Worm (Caenorhabditis elegans) whole organism, young adult: Measurements from ENCODE around the gene nid-1.

Source experiments
- B0019.2 ChIP-seq: fragments of 200-800 bp; sonication (Bioruptor generic); conservative IDR thresholded peaks from 2 replicates; pipeline ENCODE4 v1.3.6; 2022; ENCODE audit warnings: missing genetic modification reagents, missing genetic modification characterization, missing compliant biosample characterization
- C06A6.2 ChIP-seq: fragments of 200-800 bp; sonication (Bioruptor generic); conservative IDR thresholded peaks from 2 replicates; pipeline ENCODE4 v1.3.6; 2022; ENCODE audit warnings: missing genetic modification characterization, missing compliant biosample characterization
- C17E4.6 ChIP-seq: fragments of 200-800 bp; sonication (Bioruptor generic); IDR thresholded peaks from 2 replicates; pipeline ENCODE4 v1.3.6; 2022; ENCODE audit warnings: missing genetic modification reagents, missing genetic modification characterization, missing compliant biosample characterization
- F49E8.2 ChIP-seq: sonication (generic microtip); optimal IDR thresholded peaks from 3 replicates; lab custom pipeline; 2017; ENCODE audit warnings: missing genetic modification characterization, mild to moderate bottlenecking, missing compliant biosample characterization, antibody characterized with exemption, moderate library complexity; ENCODE audit not compliant: insufficient read depth
- ama-1 ChIP-seq, 3 experiments: fragments of 150-350 bp in 1 of 3; sonication (generic microtip) in 2 of 3; optimal IDR thresholded peaks; 2 replicates each; lab custom pipeline; 2014 to 2018; ENCODE audit warnings: missing biosample characterization in 2 of 3, missing genetic modification characterization in 2 of 3, missing genetic modification reagents in 2 of 3
- aptf-3 ChIP-seq: fragments of 200-800 bp; sonication (Bioruptor generic); IDR thresholded peaks from 2 replicates; pipeline ENCODE4 v1.3.6; 2022; ENCODE audit warnings: missing genetic modification characterization, missing compliant biosample characterization
- attf-3 ChIP-seq: fragments of 200-800 bp; sonication (Bioruptor generic); conservative IDR thresholded peaks from 2 replicates; pipeline ENCODE4 v1.3.6; 2022; ENCODE audit warnings: missing genetic modification reagents, missing genetic modification characterization, missing compliant biosample characterization
- attf-6 ChIP-seq: fragments of 200-800 bp; sonication (Bioruptor generic); IDR thresholded peaks from 2 replicates; pipeline ENCODE4 v1.3.6; 2022; ENCODE audit warnings: missing genetic modification reagents, missing genetic modification characterization, missing compliant biosample characterization
- bed-2 ChIP-seq: fragments of 200-800 bp; sonication (Bioruptor generic); IDR thresholded peaks from 2 replicates; pipeline ENCODE4 v1.3.6; 2022; ENCODE audit warnings: missing genetic modification reagents, missing genetic modification characterization, missing compliant biosample characterization
- ceh-40 ChIP-seq: fragments of 200-800 bp; sonication (Bioruptor generic); IDR thresholded peaks from 2 replicates; pipeline ENCODE4 v1.3.6; 2022; ENCODE audit warnings: missing genetic modification characterization, missing compliant biosample characterization
- ceh-79 ChIP-seq: sonication (generic microtip); optimal IDR thresholded peaks from 2 replicates; lab custom pipeline; 2017; ENCODE audit warnings: mild to moderate bottlenecking, missing genetic modification characterization, missing compliant biosample characterization
- ceh-91 ChIP-seq: fragments of 200-800 bp; sonication (Bioruptor generic); IDR thresholded peaks from 2 replicates; pipeline ENCODE4 v1.3.6; 2022; ENCODE audit warnings: missing genetic modification reagents, missing genetic modification characterization, missing compliant biosample characterization
- chd-7 ChIP-seq: sonication (generic microtip); optimal IDR thresholded peaks from 2 replicates; lab custom pipeline; 2016; ENCODE audit warnings: mild to moderate bottlenecking, missing genetic modification characterization, moderate library complexity, missing compliant biosample characterization
- dpff-1 ChIP-seq: sonication (generic microtip); optimal IDR thresholded peaks from 2 replicates; lab custom pipeline; 2017; ENCODE audit warnings: mild to moderate bottlenecking, missing genetic modification characterization, missing compliant biosample characterization
- efl-1 ChIP-seq: fragments of 150-350 bp; optimal IDR thresholded peaks from 2 replicates; lab custom pipeline; 2014; ENCODE audit warnings: missing biosample characterization, missing genetic modification reagents, missing genetic modification characterization
- egrh-3 ChIP-seq: fragments of 200-800 bp; sonication (Bioruptor generic); IDR thresholded peaks from 2 replicates; pipeline ENCODE4 v1.3.6; 2022; ENCODE audit warnings: missing genetic modification reagents, missing genetic modification characterization, missing compliant biosample characterization
- ekl-4 ChIP-seq: fragments of 200-800 bp; sonication (Bioruptor generic); IDR thresholded peaks from 2 replicates; pipeline ENCODE4 v1.3.6; 2022; ENCODE audit warnings: missing genetic modification reagents, missing genetic modification characterization, missing compliant biosample characterization
- fkh-3 ChIP-seq: sonication (generic microtip); optimal IDR thresholded peaks from 2 replicates; lab custom pipeline; 2016; ENCODE audit warnings: mild to moderate bottlenecking, missing genetic modification characterization, missing compliant biosample characterization
- hlh-26 ChIP-seq: fragments of 200-800 bp; sonication (Bioruptor generic); conservative IDR thresholded peaks from 2 replicates; pipeline ENCODE4 v1.3.6; 2022; ENCODE audit warnings: missing genetic modification reagents, missing genetic modification characterization, missing compliant biosample characterization
- hmg-1.2 ChIP-seq: fragments of 200-800 bp; sonication (Bioruptor generic); IDR thresholded peaks from 2 replicates; pipeline ENCODE4 v1.3.6; 2022; ENCODE audit warnings: missing genetic modification reagents, missing genetic modification characterization, missing compliant biosample characterization
- hsf-1 ChIP-seq: fragments of 200-800 bp; sonication (Bioruptor generic); IDR thresholded peaks from 2 replicates; pipeline ENCODE4 v1.3.6; 2022; ENCODE audit warnings: missing genetic modification reagents, missing genetic modification characterization, missing compliant biosample characterization
- let-607 ChIP-seq, 2 experiments: fragments of 200-800 bp in 1 of 2; sonication (Bioruptor generic) in 1 of 2; sonication (generic microtip) in 1 of 2; optimal IDR thresholded peaks; 2 replicates each; lab custom pipeline; 2016 to 2018; ENCODE audit warnings: mild to moderate bottlenecking in 2 of 2, missing compliant biosample characterization in 2 of 2, missing genetic modification characterization in 2 of 2, moderate library complexity in 2 of 2, missing genotype in 1 of 2
- lir-1 ChIP-seq: fragments of 200-800 bp; sonication (Bioruptor generic); conservative IDR thresholded peaks from 2 replicates; pipeline ENCODE4 v1.3.6; 2022; ENCODE audit warnings: missing genetic modification reagents, missing genetic modification characterization, missing compliant biosample characterization
- madf-10 ChIP-seq: sonication (generic microtip); optimal IDR thresholded peaks from 2 replicates; lab custom pipeline; 2016; ENCODE audit warnings: mild to moderate bottlenecking, missing genetic modification characterization, missing compliant biosample characterization
- mcd-1 ChIP-seq: fragments of 200-800 bp; sonication (Bioruptor generic); IDR thresholded peaks from 2 replicates; pipeline ENCODE4 v1.3.6; 2022; ENCODE audit warnings: missing genetic modification reagents, missing genetic modification characterization, missing compliant biosample characterization
- mel-28 ChIP-seq: sonication (generic microtip); optimal IDR thresholded peaks from 2 replicates; lab custom pipeline; 2016; ENCODE audit warnings: borderline replicate concordance, mild to moderate bottlenecking, missing genetic modification characterization, missing compliant biosample characterization
- mes-4 ChIP-seq: sonication (generic microtip); optimal IDR thresholded peaks from 2 replicates; lab custom pipeline; 2016; ENCODE audit warnings: missing genotype, missing genetic modification characterization, missing compliant biosample characterization
- nfyb-1 ChIP-seq: fragments of 200-800 bp; sonication (Bioruptor generic); IDR thresholded peaks from 2 replicates; pipeline ENCODE4 v1.3.6; 2022; ENCODE audit warnings: missing genetic modification reagents, missing genetic modification characterization, missing compliant biosample characterization
- nhr-90 ChIP-seq: sonication (generic microtip); optimal IDR thresholded peaks from 2 replicates; lab custom pipeline; 2016; ENCODE audit warnings: missing genotype, mild to moderate bottlenecking, missing genetic modification characterization, missing compliant biosample characterization
- snpc-1.1 ChIP-seq: sonication (generic microtip); optimal IDR thresholded peaks from 2 replicates; lab custom pipeline; 2017; ENCODE audit warnings: missing genetic modification characterization, mild to moderate bottlenecking, missing compliant biosample characterization, antibody characterized with exemption, moderate library complexity, missing genotype, missing genetic modification reagents; ENCODE audit not compliant: insufficient read depth
- snpc-1.3 ChIP-seq: sonication (generic microtip); optimal IDR thresholded peaks from 2 replicates; lab custom pipeline; 2017; ENCODE audit warnings: missing genetic modification characterization, mild to moderate bottlenecking, missing compliant biosample characterization, antibody characterized with exemption, moderate library complexity, missing genotype, missing genetic modification reagents; ENCODE audit not compliant: insufficient read depth
- tbx-9 ChIP-seq: sonication (generic microtip); optimal IDR thresholded peaks from 2 replicates; lab custom pipeline; 2016; ENCODE audit warnings: borderline replicate concordance, missing genetic modification characterization, inconsistent platforms, missing compliant biosample characterization
- unc-62 ChIP-seq: fragments of 150-350 bp; optimal IDR thresholded peaks from 2 replicates; lab custom pipeline; 2014; ENCODE audit warnings: missing biosample characterization, missing genetic modification reagents, missing genetic modification characterization
- xnd-1 ChIP-seq: sonication (generic microtip); optimal IDR thresholded peaks from 2 replicates; lab custom pipeline; 2016; ENCODE audit warnings: missing genotype, missing genetic modification reagents, missing genetic modification characterization, missing compliant biosample characterization
- zfh-2 ChIP-seq: fragments of 200-800 bp; sonication (Bioruptor generic); conservative IDR thresholded peaks from 2 replicates; pipeline ENCODE4 v1.3.6; 2022; ENCODE audit warnings: missing genetic modification reagents, missing genetic modification characterization, missing compliant biosample characterization
- ztf-3 ChIP-seq: fragments of 200-800 bp; sonication (Bioruptor generic); optimal IDR thresholded peaks from 2 replicates; lab custom pipeline; 2018; ENCODE audit warnings: mild to moderate bottlenecking, missing genetic modification characterization, missing compliant biosample characterization
- ztf-6 ChIP-seq: fragments of 200-800 bp; sonication (Bioruptor generic); IDR thresholded peaks from 2 replicates; pipeline ENCODE4 v1.3.6; 2022; ENCODE audit warnings: missing genetic modification reagents, missing genetic modification characterization, missing compliant biosample characterization

Gene nid-1

ce11 chrV:12950812-12951528 lies 41.1 kb downstream of the nid-1 start, which contains the start of the genes T16G1.9 and T16G1.18 (continued):
- TF ChIP-seq snpc-1.3 (tag; lab: Kevin White, UChicago) (no peak), mes-4 (no peak), ztf-3 (GFP tag; lab: Kevin White, UChicago) (no peak), hlh-26 (GFP tag; lab: Robert Waterston, UW) (no peak), C06A6.2 (GFP tag; lab: Robert Waterston, UW) (no peak), F49E8.2 (tag; lab: Kevin White, UChicago) (no peak), C17E4.6 (no peak), hmg-1.2 (GFP tag; lab: Robert Waterston, UW) (peak; percentile 81; the same call in 1 of the 2 replicates), madf-10 (no peak), ceh-40 (no peak), egrh-3 (GFP tag; lab: Robert Waterston, UW) (no peak), chd-7 (no peak), mel-28 (tag; lab: Kevin White, UChicago) (no peak), ceh-91 (no peak), B0019.2 (GFP tag; lab: Robert Waterston, UW) (no peak), ceh-79 (no peak), nhr-90 (tag; lab: Kevin White, UChicago) (no peak), attf-6 (GFP tag; lab: Robert Waterston, UW) (no peak), snpc-1.1 (tag; lab: Kevin White, UChicago) (no peak), efl-1 (GFP tag; lab: Kevin White, UChicago) (peak; percentile 19), attf-3 (peak; percentile 81)

- TF ChIP-seq mcd-1 (GFP tag; lab: Robert Waterston, UW): 0 out of 2 replicates have a peak, but pooled peaks have one; percentile 24
- no peak for TF ChIP-seq zfh-2 (GFP tag; lab: Robert Waterston, UW)
- TF ChIP-seq attf-3: peak; percentile 91
- TF ChIP-seq tbx-9: no peak
- TF ChIP-seq nfyb-1 (GFP tag; lab: Robert Waterston, UW): 0 out of 2 replicates have a peak, but pooled peaks have one; percentile 22
- peak; percentile 61 to 62 for TF ChIP-seq let-607 (tag; optimal IDR thresholded peaks at IDR 0.05; lab: Kevin White, UChicago)
- TF ChIP-seq xnd-1 (tag; lab: Kevin White, UChicago): no peak
Measured at ce11 chrV:12952287-12952686, 42.4 kb downstream of the nid-1 start, which contains the start of gene pqn-68. TSS of gene pqn-68 (plus strand) at chrV:12952636.

ce11 chrV:12953702-12954101 lies 43.8 kb downstream of the nid-1 start, which contains the start of gene eif-3.K:
TSS of gene eif-3.K (plus strand) at chrV:12954002.
- no peak for TF ChIP-seq ekl-4 (GFP tag; lab: Robert Waterston, UW)
- no peak for TF ChIP-seq unc-62 (GFP tag; lab: Kevin White, UChicago)
- TF ChIP-seq fkh-3 (tag; lab: Kevin White, UChicago): no peak
- TF ChIP-seq bed-2 (GFP tag; lab: Robert Waterston, UW): no peak
- no peak for TF ChIP-seq ama-1 (optimal IDR thresholded peaks at IDR 0.05; lab: Kevin White, UChicago)
- no peak for TF ChIP-seq ama-1 (GFP tag; optimal IDR thresholded peaks at IDR 0.05; lab: Kevin White, UChicago)
- no peak for TF ChIP-seq lir-1 (GFP tag; lab: Robert Waterston, UW)
- no peak for TF ChIP-seq mcd-1 (GFP tag; lab: Robert Waterston, UW)
- TF ChIP-seq nhr-90 (tag; lab: Kevin White, UChicago): no peak
- TF ChIP-seq hsf-1 (GFP tag; lab: Robert Waterston, UW): no peak
- TF ChIP-seq ceh-79: no peak
- no peak for TF ChIP-seq ztf-6 (GFP tag; lab: Robert Waterston, UW)
- no peak for TF ChIP-seq aptf-3 (GFP tag; lab: Robert Waterston, UW)
- no peak for TF ChIP-seq hlh-26 (GFP tag; lab: Robert Waterston, UW)
- TF ChIP-seq dpff-1: no peak
